Worm (Caenorhabditis elegans): ENCODE results near the gene let-268.

Gene let-268

ce11 chrII:10039799-10040198 is at the start of gene let-268:
let-268 (minus strand) TSS chrII:10039980.
- TF ChIP-seq egl-27 (tag; optimal IDR thresholded peaks at IDR 0.05) = no peak
- peak; percentile 2 for TF ChIP-seq nfya-1 (tag; optimal IDR thresholded peaks at IDR 0.05; ENCODE audit: insufficient read depth)
- no peak for TF ChIP-seq jun-1 (tag; optimal IDR thresholded peaks at IDR 0.05)
- TF ChIP-seq pha-4 (tag; optimal IDR thresholded peaks at IDR 0.05) = no peak
- TF ChIP-seq nhr-43 (tag; optimal IDR thresholded peaks at IDR 0.05; ENCODE audit: poor library complexity, severe bottlenecking) = no peak
- TF ChIP-seq aly-2 (tag; optimal IDR thresholded peaks at IDR 0.05) = no peak
- no peak for TF ChIP-seq lsy-12 (tag; optimal IDR thresholded peaks at IDR 0.05)

- TF ChIP-seq R02D3.7 (tag; optimal IDR thresholded peaks at IDR 0.05) (no peak), nhr-67 (tag; optimal IDR thresholded peaks at IDR 0.05) (no peak), egl-27 (tag; optimal IDR thresholded peaks at IDR 0.05) (no peak), nhr-11 (tag; optimal IDR thresholded peaks at IDR 0.05) (no peak), ceh-16 (tag; optimal IDR thresholded peaks at IDR 0.05) (no peak), nhr-237 (tag; optimal IDR thresholded peaks at IDR 0.05) (no peak), ztf-11 (tag; optimal IDR thresholded peaks at IDR 0.05) (no peak), nfya-1 (tag; optimal IDR thresholded peaks at IDR 0.05; ENCODE audit: insufficient read depth) (no peak)
Observed at ce11 chrII:10084482-10084881, 44.7 kb upstream of the let-268 start.

DNA sequence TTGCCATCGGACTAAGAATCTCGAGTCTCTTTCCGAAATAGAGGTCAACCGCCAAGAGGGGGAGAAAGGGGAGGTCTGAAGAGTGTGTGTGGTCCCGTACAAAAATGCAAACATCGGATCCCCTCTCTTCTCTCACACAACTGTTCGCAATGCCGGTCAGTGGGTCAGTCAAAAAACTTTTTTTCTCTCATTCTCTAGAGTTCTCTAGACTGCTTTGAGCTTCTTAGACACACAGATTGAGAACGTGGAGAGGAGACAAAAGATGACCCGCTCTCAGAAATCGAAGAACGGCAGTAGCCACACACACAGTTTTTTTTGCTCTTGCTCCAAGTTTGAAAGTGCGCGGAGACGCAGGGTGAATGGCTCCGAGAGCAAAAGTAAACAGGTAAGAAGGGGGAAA is 36.0 kb upstream of the let-268 start:
- TF ChIP-seq fos-1 (tag; optimal IDR thresholded peaks at IDR 0.05) (no peak), pha-4 (tag; optimal IDR thresholded peaks at IDR 0.05) (peak; percentile 84)

ce11 chrII:10073986-10074385 is 34.2 kb upstream of the let-268 start:
- peak in 2 of 3 experiments; percentile 71 to 92 for TF ChIP-seq elt-3 (tag; optimal IDR thresholded peaks at IDR 0.05)
- no peak for TF ChIP-seq ceh-28 (tag; optimal IDR thresholded peaks at IDR 0.05)
- TF ChIP-seq fkh-10 (GFP tag; optimal IDR thresholded peaks at IDR 0.05) = no peak
- TF ChIP-seq pqm-1 (tag; optimal IDR thresholded peaks at IDR 0.05) = no peak
- no peak for TF ChIP-seq hmg-11 (tag; optimal IDR thresholded peaks at IDR 0.05)

ce11 chrII:10067817-10068216 is 28.0 kb upstream of the let-268 start, which contains the start of gene die-1:
die-1 (minus strand) TSS chrII:10067917.
- TF ChIP-seq ceh-82 (tag; optimal IDR thresholded peaks at IDR 0.05) = no peak
- TF ChIP-seq hmg-11 (tag; optimal IDR thresholded peaks at IDR 0.05) = no peak
- TF ChIP-seq elt-2 (tag; optimal IDR thresholded peaks at IDR 0.05) = no peak
- no peak for TF ChIP-seq mml-1 (tag; optimal IDR thresholded peaks at IDR 0.05)
- TF ChIP-seq nhr-25 (tag; optimal IDR thresholded peaks at IDR 0.05) = no peak
- no peak for TF ChIP-seq skn-1 (tag; optimal IDR thresholded peaks at IDR 0.05)
- TF ChIP-seq pha-4 (tag; optimal IDR thresholded peaks at IDR 0.05) = no peak
- TF ChIP-seq ama-1 (optimal IDR thresholded peaks at IDR 0.05) = no peak
- TF ChIP-seq nhr-11 (tag; optimal IDR thresholded peaks at IDR 0.05) = no peak
- no peak for TF ChIP-seq tbx-2 (tag; optimal IDR thresholded peaks at IDR 0.05)
- TF ChIP-seq ZK546.5 (tag; optimal IDR thresholded peaks at IDR 0.05) = no peak
- TF ChIP-seq elt-1 (tag; optimal IDR thresholded peaks at IDR 0.05) = no peak
- TF ChIP-seq aly-2 (tag; optimal IDR thresholded peaks at IDR 0.05) = no peak
- no peak for TF ChIP-seq lsy-12 (tag; optimal IDR thresholded peaks at IDR 0.05)
- no peak for TF ChIP-seq nfya-1 (tag; optimal IDR thresholded peaks at IDR 0.05; ENCODE audit: insufficient read depth)
- TF ChIP-seq nhr-76 (tag; optimal IDR thresholded peaks at IDR 0.05) = no peak

ce11 chrII:10065472-10065871 is 25.7 kb upstream of the let-268 start:
- TF ChIP-seq elt-3 (tag; optimal IDR thresholded peaks at IDR 0.05) (no peak), ztf-4 (tag; optimal IDR thresholded peaks at IDR 0.05) (no peak), fkh-2 (tag; optimal IDR thresholded peaks at IDR 0.05) (no peak)

DNA sequence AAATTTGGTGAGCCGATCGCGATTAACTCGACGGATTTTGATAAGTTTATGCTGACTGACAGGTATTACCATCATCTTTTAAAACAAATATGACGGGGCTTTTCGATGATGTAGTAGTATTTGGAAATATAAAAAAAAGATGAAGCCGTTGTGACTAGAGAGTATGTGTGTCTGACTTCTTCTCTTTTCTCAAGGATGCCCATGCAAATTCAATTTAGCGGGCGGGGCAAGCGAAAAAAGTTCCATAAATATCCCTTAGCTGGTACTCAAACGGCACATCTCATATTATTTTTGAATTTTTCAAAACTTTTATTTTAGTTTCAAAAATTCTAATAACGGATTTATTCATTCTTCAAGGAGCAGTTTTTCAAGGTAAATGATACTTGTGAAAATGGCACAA is 20.7 kb upstream of the let-268 start, which contains the start of gene stg-1:
Gene stg-1 (minus strand): TSS at position 153 of the 400 bp plus-strand sequence.
- no peak for TF ChIP-seq zag-1 (tag; optimal IDR thresholded peaks at IDR 0.05)
- no peak for TF ChIP-seq nhr-77 (tag; optimal IDR thresholded peaks at IDR 0.05)
- TF ChIP-seq nhr-23 (tag; optimal IDR thresholded peaks at IDR 0.05) = no peak
- no peak for TF ChIP-seq R02D3.7 (tag; optimal IDR thresholded peaks at IDR 0.05)
- no peak for TF ChIP-seq ceh-82 (tag; optimal IDR thresholded peaks at IDR 0.05)
- no peak for TF ChIP-seq lsy-12 (tag; optimal IDR thresholded peaks at IDR 0.05)
- TF ChIP-seq elt-3 (tag; optimal IDR thresholded peaks at IDR 0.05) = no peak
- TF ChIP-seq nhr-76 (tag; optimal IDR thresholded peaks at IDR 0.05) = no peak
- TF ChIP-seq lin-39 (tag; optimal IDR thresholded peaks at IDR 0.05) = no peak
- no peak for TF ChIP-seq ztf-4 (tag; optimal IDR thresholded peaks at IDR 0.05)
- TF ChIP-seq mdl-1 (tag; optimal IDR thresholded peaks at IDR 0.05) = no peak
- no peak for TF ChIP-seq nhr-25 (tag; optimal IDR thresholded peaks at IDR 0.05)
- no peak for TF ChIP-seq fkh-10 (GFP tag; optimal IDR thresholded peaks at IDR 0.05)
- no peak for TF ChIP-seq aly-2 (tag; optimal IDR thresholded peaks at IDR 0.05)

Measured in whole organism, L3 larva.